Worm (Caenorhabditis elegans): ENCODE measurements around the gene ZK795.3.

DNA sequence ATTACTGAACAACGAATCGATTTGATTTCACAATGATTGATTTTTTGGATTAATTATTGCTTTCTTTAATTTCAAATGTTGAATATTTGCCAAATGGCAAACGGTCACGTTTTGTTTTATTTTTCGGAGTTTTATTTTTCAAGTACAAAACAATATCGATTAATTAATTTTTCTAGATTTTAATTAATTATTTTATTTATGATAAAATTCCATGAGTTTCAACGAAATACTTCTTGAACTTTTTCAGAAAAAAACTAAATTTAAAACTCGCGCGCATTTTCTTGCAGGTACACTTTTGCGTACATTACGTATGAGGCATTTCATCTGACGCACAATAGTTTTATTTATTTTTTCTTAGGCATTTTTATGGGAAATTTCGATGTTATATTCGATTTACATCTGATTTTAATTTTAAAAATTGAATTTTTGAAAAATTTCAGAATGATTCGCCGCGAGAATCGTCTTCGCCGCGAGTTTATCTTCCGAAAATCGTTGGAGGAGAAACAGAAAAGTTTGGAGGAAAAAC lies at the start of gene ZK795.3, which contains the start of gene ZK795.2:
- TF ChIP-seq mdl-1 (tag; optimal IDR thresholded peaks at IDR 0.05), result no peak
- TF ChIP-seq pqm-1 (tag; optimal IDR thresholded peaks at IDR 0.05), result no peak

Data from whole organism, L4 larva.